Worm (Caenorhabditis elegans) whole organism, early embryonic: ENCODE results near the gene mpz-1.

Experiments used
- B0310.2 ChIP-seq: sonication (generic microtip); optimal IDR thresholded peaks from 2 replicates; lab custom pipeline; 2016; ENCODE audit warnings: mild to moderate bottlenecking, missing genetic modification characterization, missing compliant biosample characterization
- F13C5.2 ChIP-seq: sonication (generic microtip); optimal IDR thresholded peaks from 2 replicates; lab custom pipeline; 2017; ENCODE audit warnings: mild to moderate bottlenecking, missing genetic modification characterization, inconsistent platforms, missing compliant biosample characterization
- aly-1 ChIP-seq: sonication (generic microtip); optimal IDR thresholded peaks from 2 replicates; lab custom pipeline; 2016; ENCODE audit warnings: missing genetic modification characterization, missing compliant biosample characterization
- ama-1 ChIP-seq: fragments of 150-350 bp; optimal IDR thresholded peaks from 2 replicates; lab custom pipeline; 2014
- flt-1 ChIP-seq: fragments of 200-800 bp; sonication (Bioruptor generic); IDR thresholded peaks from 2 replicates; pipeline ENCODE4 v1.3.6; 2022; ENCODE audit warnings: missing genetic modification characterization, missing compliant biosample characterization
- hmg-4 ChIP-seq: fragments of 200-800 bp; sonication (Bioruptor generic); optimal IDR thresholded peaks from 2 replicates; lab custom pipeline; 2018; ENCODE audit warnings: mild to moderate bottlenecking, missing genetic modification characterization, missing compliant biosample characterization
- pes-1 ChIP-seq: fragments of 200-800 bp; sonication (Bioruptor generic); IDR thresholded peaks from 2 replicates; pipeline ENCODE4 v1.3.6; 2022; ENCODE audit warnings: missing genetic modification reagents, missing genetic modification characterization, missing compliant biosample characterization
- scrt-1 ChIP-seq: fragments of 200-800 bp; sonication (Bioruptor generic); IDR thresholded peaks from 2 replicates; pipeline ENCODE4 v1.3.6; 2022; ENCODE audit warnings: missing genetic modification characterization, missing compliant biosample characterization
- sea-1 ChIP-seq: fragments of 200-800 bp; sonication (Bioruptor generic); conservative IDR thresholded peaks from 2 replicates; pipeline ENCODE4 v1.3.6; 2022; ENCODE audit warnings: missing genetic modification characterization, missing compliant biosample characterization
- tbx-11 ChIP-seq: fragments of 200-800 bp; sonication (Bioruptor generic); IDR thresholded peaks from 2 replicates; pipeline ENCODE4 v1.3.6; 2022; ENCODE audit warnings: missing genetic modification characterization, missing compliant biosample characterization
- tbx-37 ChIP-seq: fragments of 200-800 bp; sonication (Bioruptor generic); conservative IDR thresholded peaks from 2 replicates; pipeline ENCODE4 v1.3.6; 2022; ENCODE audit warnings: missing genetic modification reagents, missing genetic modification characterization, missing compliant biosample characterization

- no peak for TF ChIP-seq ama-1 (lab: Kevin White, UChicago)
- TF ChIP-seq aly-1: no peak
- no peak for TF ChIP-seq sea-1 (GFP tag; lab: Robert Waterston, UW)
- no peak; the same call in 1 of the 2 replicates for TF ChIP-seq tbx-37 (GFP tag; lab: Robert Waterston, UW)
- no peak for TF ChIP-seq scrt-1
- TF ChIP-seq flt-1 (GFP tag; lab: Robert Waterston, UW): no peak
- TF ChIP-seq pes-1 (GFP tag; lab: Robert Waterston, UW): no peak
- TF ChIP-seq F13C5.2 (tag; lab: Kevin White, UChicago): no peak
- no peak for TF ChIP-seq hmg-4 (GFP tag; lab: Kevin White, UChicago)
- TF ChIP-seq B0310.2 (tag; lab: Kevin White, UChicago): no peak
- no peak for TF ChIP-seq tbx-11 (GFP tag; lab: Robert Waterston, UW)
Observed at ce11 chrII:10714262-10714933, 63.5 kb downstream of the mpz-1 start, which contains the start of the genes dph-2 and C09G5.7.
